Worm (Caenorhabditis elegans) whole organism, L1 larva: ENCODE measurements around the gene nlp-7.

Source experiments
- C16A3.4 ChIP-seq: fragments of 150-350 bp; optimal IDR thresholded peaks from 2 replicates; lab custom pipeline; 2014; ENCODE audit warnings: missing biosample characterization, missing genetic modification characterization
- C34B4.2 ChIP-seq: sonication (generic microtip); optimal IDR thresholded peaks from 2 replicates; lab custom pipeline; 2017; ENCODE audit warnings: mild to moderate bottlenecking, missing genetic modification characterization, missing compliant biosample characterization
- Y116A8C.19 ChIP-seq: sonication (generic microtip); optimal IDR thresholded peaks from 2 replicates; lab custom pipeline; 2016; ENCODE audit warnings: missing compliant biosample characterization, missing genetic modification characterization, borderline replicate concordance
- alr-1 ChIP-seq: fragments of 200-800 bp; sonication (Bioruptor generic); optimal IDR thresholded peaks from 2 replicates; lab custom pipeline; 2018; ENCODE audit warnings: borderline replicate concordance, mild to moderate bottlenecking, missing genetic modification characterization, missing compliant biosample characterization
- blmp-1 ChIP-seq: fragments of 150-350 bp; optimal IDR thresholded peaks from 2 replicates; lab custom pipeline; 2014; ENCODE audit warnings: missing biosample characterization, missing genetic modification characterization
- ceh-8 ChIP-seq: fragments of 200-800 bp; sonication (Bioruptor generic); optimal IDR thresholded peaks from 2 replicates; lab custom pipeline; 2018; ENCODE audit warnings: mild to moderate bottlenecking, missing genetic modification characterization, moderate library complexity, missing compliant biosample characterization
- ces-1 ChIP-seq: fragments of 150-350 bp; optimal IDR thresholded peaks from 2 replicates; lab custom pipeline; 2014; ENCODE audit warnings: missing biosample characterization, missing genetic modification reagents, missing genetic modification characterization
- dsc-1 ChIP-seq: sonication (generic microtip); optimal IDR thresholded peaks from 2 replicates; lab custom pipeline; 2016; ENCODE audit warnings: mild to moderate bottlenecking, missing genetic modification characterization, missing compliant biosample characterization
- efl-1 ChIP-seq, 4 experiments: fragments of 150-350 bp; optimal IDR thresholded peaks in 3 of 4; peaks in 1 of 4; 1 replicate in 1 of 4; 2 replicates in 3 of 4; lab custom pipeline; 2014; ENCODE audit warnings: missing biosample characterization in 2 of 4, missing genetic modification characterization in 2 of 4, missing genetic modification reagents in 2 of 4
- efl-3 ChIP-seq: fragments of 200-800 bp; sonication (Bioruptor generic); optimal IDR thresholded peaks from 2 replicates; lab custom pipeline; 2018; ENCODE audit warnings: mild to moderate bottlenecking, missing genetic modification characterization, missing compliant biosample characterization
- egl-27 ChIP-seq, 2 experiments: fragments of 150-350 bp in 1 of 2; sonication (generic microtip); optimal IDR thresholded peaks; 3 replicates each; lab custom pipeline; 2017 to 2018; ENCODE audit warnings: missing biosample characterization in 2 of 2, missing genetic modification characterization in 2 of 2, missing genetic modification reagents in 2 of 2
- elt-2 ChIP-seq: sonication (generic microtip); optimal IDR thresholded peaks from 2 replicates; lab custom pipeline; 2016; ENCODE audit warnings: missing genetic modification characterization, mild to moderate bottlenecking, inconsistent platforms, missing compliant biosample characterization, missing genetic modification reagents
- elt-3 ChIP-seq, 6 experiments: fragments of 150-350 bp in 1 of 6; sonication (generic microtip); optimal IDR thresholded peaks; 2 replicates each; lab custom pipeline; 2017 to 2018; ENCODE audit warnings: missing biosample characterization in 6 of 6, missing genetic modification characterization in 6 of 6, inconsistent platforms in 1 of 6
- ets-5 ChIP-seq: fragments of 200-800 bp; sonication (Bioruptor generic); IDR thresholded peaks from 2 replicates; pipeline ENCODE4 v1.3.6; 2022; ENCODE audit warnings: missing genetic modification characterization, missing compliant biosample characterization
- fkh-4 ChIP-seq: sonication (generic microtip); optimal IDR thresholded peaks from 2 replicates; lab custom pipeline; 2016; ENCODE audit warnings: missing compliant biosample characterization, missing genetic modification characterization, borderline replicate concordance
- hpl-2 ChIP-seq: fragments of 150-350 bp; optimal IDR thresholded peaks from 2 replicates; lab custom pipeline; 2014; ENCODE audit warnings: missing biosample characterization, missing genetic modification reagents, missing genetic modification characterization
- irx-1 ChIP-seq: sonication (generic microtip); optimal IDR thresholded peaks from 2 replicates; lab custom pipeline; 2016; ENCODE audit warnings: missing genetic modification characterization, missing compliant biosample characterization
- jun-1 ChIP-seq: fragments of 150-350 bp; optimal IDR thresholded peaks from 2 replicates; lab custom pipeline; 2014; ENCODE audit warnings: missing biosample characterization, missing genetic modification reagents, missing genetic modification characterization
- lin-14 ChIP-seq: fragments of 200-800 bp; sonication (Bioruptor generic); optimal IDR thresholded peaks from 2 replicates; lab custom pipeline; 2018; ENCODE audit warnings: mild to moderate bottlenecking, missing genetic modification characterization, moderate library complexity, missing compliant biosample characterization
- lin-35 ChIP-seq, 2 experiments: fragments of 150-350 bp; optimal IDR thresholded peaks; 2 replicates each; lab custom pipeline; 2014; ENCODE audit warnings: missing biosample characterization in 2 of 2, missing genetic modification characterization in 2 of 2, missing genetic modification reagents in 2 of 2
- lir-3 ChIP-seq: sonication (generic microtip); optimal IDR thresholded peaks from 2 replicates; lab custom pipeline; 2016; ENCODE audit warnings: mild to moderate bottlenecking, missing genetic modification characterization, moderate library complexity, missing compliant biosample characterization; ENCODE audit not compliant: poor library complexity
- lsy-2 ChIP-seq, 2 experiments: fragments of 150-350 bp; optimal IDR thresholded peaks; 2 replicates each; lab custom pipeline; 2014; ENCODE audit warnings: missing biosample characterization in 2 of 2, missing genetic modification characterization in 2 of 2
- mdl-1 ChIP-seq, 2 experiments: fragments of 150-350 bp; optimal IDR thresholded peaks; 2 replicates each; lab custom pipeline; 2014 to 2017; ENCODE audit warnings: missing biosample characterization in 2 of 2, missing genetic modification characterization in 2 of 2, inconsistent platforms in 1 of 2
- mef-2 ChIP-seq: fragments of 150-350 bp; optimal IDR thresholded peaks from 2 replicates; lab custom pipeline; 2014; ENCODE audit warnings: missing biosample characterization, missing genetic modification characterization
- nhr-12 ChIP-seq: sonication (generic microtip); optimal IDR thresholded peaks from 2 replicates; lab custom pipeline; 2017; ENCODE audit warnings: missing biosample characterization, missing genetic modification characterization
- nhr-19 ChIP-seq: fragments of 200-800 bp; sonication (Bioruptor generic); conservative IDR thresholded peaks from 2 replicates; pipeline ENCODE4 v1.3.6; 2022; ENCODE audit warnings: missing genetic modification characterization, missing compliant biosample characterization
- nhr-20 ChIP-seq: sonication (generic microtip); optimal IDR thresholded peaks from 2 replicates; lab custom pipeline; 2016; ENCODE audit warnings: mild to moderate bottlenecking, missing genetic modification characterization, missing compliant biosample characterization
- nhr-28 ChIP-seq: fragments of 150-350 bp; optimal IDR thresholded peaks from 2 replicates; lab custom pipeline; 2014; ENCODE audit warnings: missing biosample characterization, missing genetic modification characterization
- nhr-71 ChIP-seq: sonication (generic microtip); optimal IDR thresholded peaks from 2 replicates; lab custom pipeline; 2016; ENCODE audit warnings: mild to moderate bottlenecking, missing genetic modification characterization, moderate library complexity, missing compliant biosample characterization
- nhr-76 ChIP-seq: sonication (generic microtip); optimal IDR thresholded peaks from 2 replicates; lab custom pipeline; 2017; ENCODE audit warnings: missing biosample characterization, missing genetic modification characterization
- nhr-77 ChIP-seq: fragments of 150-350 bp; optimal IDR thresholded peaks from 2 replicates; lab custom pipeline; 2014; ENCODE audit warnings: missing biosample characterization, missing genetic modification characterization
- nhr-85 ChIP-seq: sonication (generic microtip); peaks from one replicate; lab custom pipeline; 2016; ENCODE audit warnings: missing genetic modification characterization, inconsistent platforms, missing compliant biosample characterization
- pax-3 ChIP-seq: fragments of 200-800 bp; sonication (Bioruptor generic); optimal IDR thresholded peaks from 2 replicates; lab custom pipeline; 2018; ENCODE audit warnings: mild to moderate bottlenecking, missing genetic modification characterization, moderate library complexity, missing compliant biosample characterization
- pqm-1 ChIP-seq: sonication (generic microtip); optimal IDR thresholded peaks from 3 replicates; lab custom pipeline; 2017; ENCODE audit warnings: missing biosample characterization, missing genetic modification characterization
- rnt-1 ChIP-seq: sonication (generic microtip); optimal IDR thresholded peaks from 2 replicates; lab custom pipeline; 2016; ENCODE audit warnings: mild to moderate bottlenecking, missing genetic modification characterization, moderate library complexity, missing compliant biosample characterization
- skn-1 ChIP-seq: fragments of 150-350 bp; optimal IDR thresholded peaks from 2 replicates; lab custom pipeline; 2014; ENCODE audit warnings: missing biosample characterization, missing genetic modification characterization
- sptf-1 ChIP-seq: fragments of 150-350 bp; optimal IDR thresholded peaks from 2 replicates; lab custom pipeline; 2014; ENCODE audit warnings: missing biosample characterization, missing genetic modification characterization
- unc-130 ChIP-seq: fragments of 150-350 bp; optimal IDR thresholded peaks from 2 replicates; lab custom pipeline; 2017; ENCODE audit warnings: missing biosample characterization, missing genetic modification characterization, inconsistent platforms
- unc-30 ChIP-seq: sonication (generic microtip); optimal IDR thresholded peaks from 2 replicates; lab custom pipeline; 2017; ENCODE audit warnings: missing biosample characterization, missing genetic modification characterization
- unc-62 ChIP-seq: fragments of 150-350 bp; optimal IDR thresholded peaks from 2 replicates; lab custom pipeline; 2014; ENCODE audit warnings: missing biosample characterization, missing genetic modification reagents, missing genetic modification characterization
- unc-98 ChIP-seq: fragments of 200-800 bp; sonication (Bioruptor generic); IDR thresholded peaks from 2 replicates; pipeline ENCODE4 v1.3.6; 2022; ENCODE audit warnings: missing genetic modification characterization, missing compliant biosample characterization
- vab-15 ChIP-seq: sonication (generic microtip); optimal IDR thresholded peaks from 2 replicates; lab custom pipeline; 2017; ENCODE audit warnings: missing genotype, mild to moderate bottlenecking, missing genetic modification characterization, missing compliant biosample characterization
- xbp-1 ChIP-seq: sonication (generic microtip); optimal IDR thresholded peaks from 2 replicates; lab custom pipeline; 2016; ENCODE audit warnings: missing genetic modification characterization, missing compliant biosample characterization
- zag-1 ChIP-seq: fragments of 150-350 bp; optimal IDR thresholded peaks from 2 replicates; lab custom pipeline; 2014; ENCODE audit warnings: missing biosample characterization, missing genetic modification characterization

The nlp-7 gene

DNA sequence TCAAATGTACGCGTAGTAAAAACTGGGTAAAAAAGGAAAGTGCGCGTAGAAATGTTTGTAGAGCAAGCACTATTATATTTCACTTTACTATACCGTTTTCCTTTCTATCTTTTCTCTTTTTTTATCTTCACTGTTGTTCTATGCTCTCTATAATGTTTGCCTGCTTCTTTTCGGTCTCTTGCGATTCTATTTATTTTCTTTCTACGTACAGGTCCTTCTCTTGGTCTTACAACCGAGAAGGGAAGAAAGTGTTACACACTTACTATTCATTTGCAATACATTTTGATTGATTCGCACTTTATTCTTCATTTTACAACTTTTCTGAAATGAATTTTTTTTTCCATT, 28.6 kb upstream of the nlp-7 start:
- no peak for TF ChIP-seq nhr-12
- no peak for TF ChIP-seq unc-98 (GFP tag; lab: Robert Waterston, UW)
- no peak for TF ChIP-seq unc-130 (tag; lab: Kevin White, UChicago)
- TF ChIP-seq unc-62 (GFP tag; lab: Kevin White, UChicago) = no peak
- TF ChIP-seq nhr-19 (GFP tag; lab: Robert Waterston, UW) = no peak
- no peak for TF ChIP-seq jun-1 (tag; lab: Kevin White, UChicago)
- peak; percentile 1 for TF ChIP-seq rnt-1 (tag; lab: Kevin White, UChicago)
- no peak for TF ChIP-seq hpl-2 (GFP tag; lab: Kevin White, UChicago)
- TF ChIP-seq fkh-4 (tag; lab: Kevin White, UChicago) = no peak
- no peak for TF ChIP-seq mef-2 (tag; lab: Kevin White, UChicago)
- TF ChIP-seq pax-3 (tag; lab: Kevin White, UChicago) = no peak
- no peak for TF ChIP-seq pqm-1 (tag; lab: Kevin White, UChicago)
- no peak for TF ChIP-seq sptf-1 (tag; lab: Kevin White, UChicago)
- no peak for TF ChIP-seq unc-30 (tag; lab: Kevin White, UChicago)
- TF ChIP-seq lir-3 = no peak
- no peak for TF ChIP-seq Y116A8C.19 (tag; lab: Kevin White, UChicago)
- TF ChIP-seq lin-14 (GFP tag; lab: Kevin White, UChicago) = peak; percentile 27
- peak; percentile 24 for TF ChIP-seq nhr-85 (tag; lab: Kevin White, UChicago)
- no peak for TF ChIP-seq dsc-1 (tag; lab: Kevin White, UChicago)
- TF ChIP-seq C16A3.4 (tag; lab: Kevin White, UChicago) = no peak
- peak; percentile 17 for TF ChIP-seq nhr-20 (tag; lab: Kevin White, UChicago)
- TF ChIP-seq nhr-77 (tag; lab: Kevin White, UChicago) = no peak
- no peak for TF ChIP-seq alr-1 (tag; lab: Kevin White, UChicago)
- TF ChIP-seq ceh-8 = no peak
- no peak for TF ChIP-seq skn-1 (tag; lab: Kevin White, UChicago)
- TF ChIP-seq ets-5 (GFP tag; lab: Robert Waterston, UW) = no peak
- no peak for TF ChIP-seq nhr-28 (tag; lab: Kevin White, UChicago)
- no peak for TF ChIP-seq C34B4.2 (tag; lab: Kevin White, UChicago)
- no peak for TF ChIP-seq vab-15 (tag; lab: Kevin White, UChicago)
- no peak for TF ChIP-seq nhr-76
- TF ChIP-seq lsy-2 (tag; optimal IDR thresholded peaks at IDR 0.05; lab: Kevin White, UChicago) = no peak
- no peak for TF ChIP-seq zag-1 (tag; lab: Kevin White, UChicago)
- no peak for TF ChIP-seq irx-1
- no peak for TF ChIP-seq nhr-71 (tag; lab: Kevin White, UChicago)
- TF ChIP-seq xbp-1 (tag; lab: Kevin White, UChicago) = no peak
- TF ChIP-seq elt-3 (tag; optimal IDR thresholded peaks at IDR 0.05; lab: Kevin White, UChicago) = no peak
- no peak for TF ChIP-seq efl-1 (optimal IDR thresholded peaks at IDR 0.05; lab: Kevin White, UChicago)
- no peak for TF ChIP-seq efl-1 (GFP tag; optimal IDR thresholded peaks at IDR 0.05 in 1 of 2; lab: Kevin White, UChicago)
- no peak for TF ChIP-seq efl-3 (GFP tag; lab: Kevin White, UChicago)
- TF ChIP-seq blmp-1 (tag; lab: Kevin White, UChicago) = peak; percentile 80
- no peak for TF ChIP-seq egl-27 (tag; optimal IDR thresholded peaks at IDR 0.05; lab: Kevin White, UChicago)
- TF ChIP-seq mdl-1 (tag; optimal IDR thresholded peaks at IDR 0.05; lab: Kevin White, UChicago) = no peak
- TF ChIP-seq elt-2 = no peak
- TF ChIP-seq lin-35 (GFP tag; optimal IDR thresholded peaks at IDR 0.05; lab: Kevin White, UChicago) = peak in 1 of 2 experiments; percentile 0
- no peak for TF ChIP-seq ces-1 (GFP tag; lab: Kevin White, UChicago)
